Fruit fly (Drosophila melanogaster) whole organism, embryonic: ENCODE data around the gene CkIIbeta.

Experiments
- CG7839 ChIP-seq: fragments of 200-800 bp; sonication (Bioruptor generic); optimal IDR thresholded peaks from 3 replicates; lab custom pipeline; 2018; ENCODE audit warnings: missing biosample characterization, mild to moderate bottlenecking, missing genetic modification characterization, moderate library complexity
- Hey ChIP-seq: fragments of 200-800 bp; sonication (Bioruptor generic); optimal IDR thresholded peaks from 3 replicates; lab custom pipeline; 2018; ENCODE audit warnings: missing biosample characterization, mild to moderate bottlenecking, missing genetic modification characterization
- Lim3 ChIP-seq: fragments of 200-800 bp; sonication (Bioruptor generic); IDR thresholded peaks from 2 replicates; pipeline ENCODE4 v1.3.6; 2022; ENCODE audit warnings: missing biosample characterization, missing genetic modification characterization
- Sox100B ChIP-seq: fragments of 200-800 bp; sonication (Bioruptor generic); optimal IDR thresholded peaks from 3 replicates; lab custom pipeline; 2018; ENCODE audit warnings: missing biosample characterization, mild to moderate bottlenecking, missing genetic modification characterization
- gem ChIP-seq: fragments of 200-800 bp; sonication (Bioruptor generic); optimal IDR thresholded peaks from 2 replicates; lab custom pipeline; 2019; ENCODE audit warnings: missing biosample characterization, mild to moderate bottlenecking, missing genetic modification characterization, moderate library complexity
- rib ChIP-seq: fragments of 200-800 bp; sonication (Bioruptor generic); IDR thresholded peaks from 2 replicates; pipeline ENCODE4 v1.3.6; 2022; ENCODE audit warnings: missing biosample characterization, missing genetic modification characterization
- zen ChIP-seq: fragments of 200-800 bp; sonication (Bioruptor generic); optimal IDR thresholded peaks from 3 replicates; lab custom pipeline; 2018; ENCODE audit warnings: missing biosample characterization, mild to moderate bottlenecking, missing genetic modification characterization, moderate library complexity

dm6 chrX:11806196-11806595 lies 13.9 kb downstream of the CkIIbeta start:
- TF ChIP-seq rib: no peak
- TF ChIP-seq Lim3 (GFP tag; lab: Robert Waterston, UW): no peak
- TF ChIP-seq Sox100B (GFP tag; lab: Kevin White, UChicago): no peak
- peak; percentile 19 for TF ChIP-seq Hey (tag; lab: Kevin White, UChicago)
- no peak for TF ChIP-seq zen (tag; lab: Kevin White, UChicago)
- TF ChIP-seq CG7839: no peak
- no peak for TF ChIP-seq gem
